Worm (Caenorhabditis elegans) whole organism, mixed stage, embryonic: ENCODE data around the gene F54D5.2.

Source experiments
- ceh-83 ChIP-seq: fragments of 200-800 bp; sonication (Bioruptor generic); optimal IDR thresholded peaks from 2 replicates; lab custom pipeline; 2018; ENCODE audit warnings: mild to moderate bottlenecking, missing genetic modification characterization, missing compliant biosample characterization
- ces-1 ChIP-seq: fragments of 150-350 bp; optimal IDR thresholded peaks from 2 replicates; lab custom pipeline; 2014; ENCODE audit warnings: missing biosample characterization, missing genetic modification reagents, missing genetic modification characterization
- drap-1 ChIP-seq: fragments of 200-800 bp; sonication (Bioruptor generic); optimal IDR thresholded peaks from 3 replicates; lab custom pipeline; 2018; ENCODE audit warnings: mild to moderate bottlenecking, missing genetic modification characterization, missing compliant biosample characterization
- elt-1 ChIP-seq: sonication (generic microtip); optimal IDR thresholded peaks from 2 replicates; lab custom pipeline; 2017; ENCODE audit warnings: missing genetic modification characterization, mild to moderate bottlenecking, missing compliant biosample characterization, antibody characterized with exemption, moderate library complexity, borderline replicate concordance; ENCODE audit not compliant: insufficient read depth
- elt-3 ChIP-seq: fragments of 150-350 bp; optimal IDR thresholded peaks from 2 replicates; lab custom pipeline; 2014; ENCODE audit warnings: missing biosample characterization, missing genetic modification characterization
- flh-1 ChIP-seq: fragments of 200-800 bp; sonication (Bioruptor generic); optimal IDR thresholded peaks from 2 replicates; lab custom pipeline; 2018; ENCODE audit warnings: mild to moderate bottlenecking, missing genetic modification characterization, moderate library complexity, missing compliant biosample characterization
- ham-2 ChIP-seq: fragments of 200-800 bp; sonication (Bioruptor generic); optimal IDR thresholded peaks from 2 replicates; lab custom pipeline; 2018; ENCODE audit warnings: mild to moderate bottlenecking, missing genetic modification characterization, missing compliant biosample characterization
- hlh-1 ChIP-seq: fragments of 150-350 bp; optimal IDR thresholded peaks from 2 replicates; lab custom pipeline; 2014; ENCODE audit warnings: missing biosample characterization, missing genetic modification reagents, missing genetic modification characterization
- lin-13 ChIP-seq: fragments of 150-350 bp; optimal IDR thresholded peaks from 2 replicates; lab custom pipeline; 2014; ENCODE audit warnings: missing biosample characterization, missing genetic modification characterization
- lsy-2 ChIP-seq: fragments of 150-350 bp; optimal IDR thresholded peaks from 2 replicates; lab custom pipeline; 2014; ENCODE audit warnings: missing biosample characterization, missing genetic modification characterization
- mab-5 ChIP-seq: fragments of 150-350 bp; optimal IDR thresholded peaks from 2 replicates; lab custom pipeline; 2014; ENCODE audit warnings: missing biosample characterization, missing genetic modification characterization
- mep-1 ChIP-seq: fragments of 150-350 bp; optimal IDR thresholded peaks from 2 replicates; lab custom pipeline; 2017; ENCODE audit warnings: missing biosample characterization, missing genetic modification reagents, missing genetic modification characterization, inconsistent platforms
- mls-2 ChIP-seq: sonication (generic microtip); optimal IDR thresholded peaks from 2 replicates; lab custom pipeline; 2016; ENCODE audit warnings: mild to moderate bottlenecking, missing genetic modification characterization, moderate library complexity, missing compliant biosample characterization
- nhr-12 ChIP-seq: fragments of 150-350 bp; optimal IDR thresholded peaks from 2 replicates; lab custom pipeline; 2014; ENCODE audit warnings: missing biosample characterization, missing genetic modification characterization
- nhr-2 ChIP-seq: fragments of 150-350 bp; optimal IDR thresholded peaks from 2 replicates; lab custom pipeline; 2014; ENCODE audit warnings: missing biosample characterization, missing genetic modification characterization
- nhr-237 ChIP-seq: fragments of 150-350 bp; optimal IDR thresholded peaks from 2 replicates; lab custom pipeline; 2014; ENCODE audit warnings: missing biosample characterization, missing genetic modification characterization
- nhr-76 ChIP-seq: sonication (generic microtip); optimal IDR thresholded peaks from 2 replicates; lab custom pipeline; 2017; ENCODE audit warnings: missing biosample characterization, missing genetic modification characterization
- pha-4 ChIP-seq: fragments of 150-350 bp; optimal IDR thresholded peaks from 2 replicates; lab custom pipeline; 2018; ENCODE audit warnings: missing biosample characterization, missing genetic modification reagents, missing genetic modification characterization
- sem-2 ChIP-seq: fragments of 200-800 bp; sonication (Bioruptor generic); optimal IDR thresholded peaks from 2 replicates; lab custom pipeline; 2018; ENCODE audit warnings: mild to moderate bottlenecking, missing genetic modification characterization, missing compliant biosample characterization
- tbx-8 ChIP-seq: fragments of 200-800 bp; sonication (Bioruptor generic); optimal IDR thresholded peaks from 2 replicates; lab custom pipeline; 2018; ENCODE audit warnings: mild to moderate bottlenecking, missing genetic modification characterization, moderate library complexity, missing compliant biosample characterization
- unc-120 ChIP-seq: sonication (generic microtip); optimal IDR thresholded peaks from 2 replicates; lab custom pipeline; 2017; ENCODE audit warnings: missing genetic modification characterization, missing compliant biosample characterization; ENCODE audit not compliant: poor library complexity, severe bottlenecking
- unc-62 ChIP-seq: fragments of 150-350 bp; optimal IDR thresholded peaks from 2 replicates; lab custom pipeline; 2014; ENCODE audit warnings: missing biosample characterization, missing genetic modification reagents, missing genetic modification characterization
- zip-8 ChIP-seq: fragments of 150-350 bp; optimal IDR thresholded peaks from 2 replicates; lab custom pipeline; 2014; ENCODE audit warnings: missing biosample characterization, missing genetic modification characterization
- ztf-11 ChIP-seq: fragments of 150-350 bp; optimal IDR thresholded peaks from 2 replicates; lab custom pipeline; 2014; ENCODE audit warnings: missing biosample characterization, missing genetic modification characterization

Gene F54D5.2

ce11 chrII:11619895-11620439, 47.0 kb downstream of the F54D5.2 start (continued):
- no peak for TF ChIP-seq nhr-237 (tag; lab: Kevin White, UChicago)

- no peak for TF ChIP-seq nhr-76 (tag; lab: Kevin White, UChicago)
- no peak for TF ChIP-seq hlh-1 (tag; lab: Kevin White, UChicago)
- no peak for TF ChIP-seq mls-2 (tag; lab: Kevin White, UChicago)
- no peak for TF ChIP-seq mab-5 (tag; lab: Kevin White, UChicago)
- TF ChIP-seq elt-3: no peak
- TF ChIP-seq ham-2 (GFP tag; lab: Kevin White, UChicago): no peak
- no peak for TF ChIP-seq elt-1
- no peak for TF ChIP-seq tbx-8 (GFP tag; lab: Kevin White, UChicago)
- no peak for TF ChIP-seq flh-1 (GFP tag; lab: Kevin White, UChicago)
- TF ChIP-seq ceh-83 (GFP tag; lab: Kevin White, UChicago): no peak
- no peak for TF ChIP-seq ces-1 (GFP tag; lab: Kevin White, UChicago)
- no peak for TF ChIP-seq nhr-12
- no peak for TF ChIP-seq drap-1 (GFP tag; lab: Kevin White, UChicago)
- no peak for TF ChIP-seq lin-13 (tag; lab: Kevin White, UChicago)
Observed at ce11 chrII:11620630-11621246, 47.8 kb downstream of the F54D5.2 start.

DNA sequence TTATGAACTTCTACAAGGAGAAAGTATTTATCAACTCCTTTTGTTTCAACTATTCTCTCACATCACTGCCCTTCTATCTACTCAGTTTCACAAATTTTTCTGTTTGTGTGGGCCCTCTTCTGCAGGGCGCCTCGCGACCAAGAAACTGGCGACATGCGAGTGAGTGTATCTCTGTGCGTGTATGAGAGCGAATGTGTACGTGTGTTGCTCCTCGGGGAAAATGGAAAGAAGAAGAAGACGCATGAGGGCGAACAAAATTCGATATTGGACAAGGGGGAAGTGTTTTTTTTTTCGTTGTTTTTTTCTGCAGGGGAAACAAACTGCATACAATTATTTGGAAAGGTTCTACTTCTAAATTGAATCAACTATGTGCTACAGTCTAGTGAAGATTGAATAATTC, 48.6 kb downstream of the F54D5.2 start:
- TF ChIP-seq drap-1 (GFP tag; lab: Kevin White, UChicago) (no peak), ceh-83 (GFP tag; lab: Kevin White, UChicago) (no peak), zip-8 (tag; lab: Kevin White, UChicago) (no peak), mep-1 (tag; lab: Kevin White, UChicago) (no peak), nhr-2 (tag; lab: Kevin White, UChicago) (no peak), flh-1 (GFP tag; lab: Kevin White, UChicago) (no peak), pha-4 (tag; lab: Kevin White, UChicago) (no peak), unc-62 (GFP tag; lab: Kevin White, UChicago) (no peak), ztf-11 (tag; lab: Kevin White, UChicago) (no peak), nhr-237 (tag; lab: Kevin White, UChicago) (no peak), ham-2 (GFP tag; lab: Kevin White, UChicago) (no peak), lsy-2 (tag; lab: Kevin White, UChicago) (no peak), lin-13 (tag; lab: Kevin White, UChicago) (no peak)

DNA sequence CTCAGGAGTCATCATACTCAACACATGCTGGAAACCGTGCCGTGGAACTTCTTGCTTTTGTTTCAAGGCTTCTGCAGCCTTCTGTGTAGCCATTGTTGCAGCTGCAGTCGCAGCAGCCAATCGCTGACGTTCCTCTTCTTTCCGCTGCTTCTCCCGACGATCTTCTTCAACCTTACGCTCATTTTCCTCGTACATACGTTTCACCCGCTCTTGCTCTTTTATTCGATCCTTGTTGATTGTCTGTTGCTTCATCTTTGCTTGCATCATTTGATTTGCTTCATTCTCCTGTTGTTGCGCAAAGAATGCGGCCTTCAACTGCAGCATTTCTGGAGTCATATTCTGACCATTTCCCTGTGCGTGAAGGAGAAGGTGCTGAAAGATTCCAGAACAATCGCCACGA, 49.6 kb downstream of the F54D5.2 start:
- TF ChIP-seq unc-120 (tag; lab: Kevin White, UChicago) (no peak), sem-2 (GFP tag; lab: Kevin White, UChicago) (peak; percentile 36), lin-13 (tag; lab: Kevin White, UChicago) (no peak)
